Worm (Caenorhabditis elegans) whole organism, L1 larva: ENCODE data around the gene nhr-80.

ENCODE experiments used
- alr-1 ChIP-seq: fragments of 200-800 bp; sonication (Bioruptor generic); optimal IDR thresholded peaks from 2 replicates; lab custom pipeline; 2018; ENCODE audit warnings: borderline replicate concordance, mild to moderate bottlenecking, missing genetic modification characterization, missing compliant biosample characterization
- egl-27 ChIP-seq, 2 experiments: fragments of 150-350 bp in 1 of 2; sonication (generic microtip); optimal IDR thresholded peaks; 3 replicates each; lab custom pipeline; 2017 to 2018; ENCODE audit warnings: missing biosample characterization in 2 of 2, missing genetic modification characterization in 2 of 2, missing genetic modification reagents in 2 of 2
- elt-2 ChIP-seq: sonication (generic microtip); optimal IDR thresholded peaks from 2 replicates; lab custom pipeline; 2016; ENCODE audit warnings: missing genetic modification characterization, mild to moderate bottlenecking, inconsistent platforms, missing compliant biosample characterization, missing genetic modification reagents
- fkh-4 ChIP-seq: sonication (generic microtip); optimal IDR thresholded peaks from 2 replicates; lab custom pipeline; 2016; ENCODE audit warnings: missing compliant biosample characterization, missing genetic modification characterization, borderline replicate concordance
- irx-1 ChIP-seq: sonication (generic microtip); optimal IDR thresholded peaks from 2 replicates; lab custom pipeline; 2016; ENCODE audit warnings: missing genetic modification characterization, missing compliant biosample characterization
- jun-1 ChIP-seq: fragments of 150-350 bp; optimal IDR thresholded peaks from 2 replicates; lab custom pipeline; 2014; ENCODE audit warnings: missing biosample characterization, missing genetic modification reagents, missing genetic modification characterization
- lin-35 ChIP-seq, 2 experiments: fragments of 150-350 bp; optimal IDR thresholded peaks; 2 replicates each; lab custom pipeline; 2014; ENCODE audit warnings: missing biosample characterization in 2 of 2, missing genetic modification characterization in 2 of 2, missing genetic modification reagents in 2 of 2
- mep-1 ChIP-seq: fragments of 150-350 bp; optimal IDR thresholded peaks from 2 replicates; lab custom pipeline; 2014; ENCODE audit warnings: missing biosample characterization, missing genetic modification characterization
- nhr-71 ChIP-seq: sonication (generic microtip); optimal IDR thresholded peaks from 2 replicates; lab custom pipeline; 2016; ENCODE audit warnings: mild to moderate bottlenecking, missing genetic modification characterization, moderate library complexity, missing compliant biosample characterization
- nhr-76 ChIP-seq: sonication (generic microtip); optimal IDR thresholded peaks from 2 replicates; lab custom pipeline; 2017; ENCODE audit warnings: missing biosample characterization, missing genetic modification characterization
- pag-3 ChIP-seq: sonication (generic microtip); optimal IDR thresholded peaks from 2 replicates; lab custom pipeline; 2017; ENCODE audit warnings: missing genetic modification characterization, mild to moderate bottlenecking, missing compliant biosample characterization, antibody characterized with exemption, borderline replicate concordance; ENCODE audit not compliant: insufficient read depth
- pqm-1 ChIP-seq: sonication (generic microtip); optimal IDR thresholded peaks from 3 replicates; lab custom pipeline; 2017; ENCODE audit warnings: missing biosample characterization, missing genetic modification characterization
- unc-86 ChIP-seq: sonication (generic microtip); optimal IDR thresholded peaks from 2 replicates; lab custom pipeline; 2016; ENCODE audit warnings: missing genetic modification characterization, missing compliant biosample characterization

DNA sequence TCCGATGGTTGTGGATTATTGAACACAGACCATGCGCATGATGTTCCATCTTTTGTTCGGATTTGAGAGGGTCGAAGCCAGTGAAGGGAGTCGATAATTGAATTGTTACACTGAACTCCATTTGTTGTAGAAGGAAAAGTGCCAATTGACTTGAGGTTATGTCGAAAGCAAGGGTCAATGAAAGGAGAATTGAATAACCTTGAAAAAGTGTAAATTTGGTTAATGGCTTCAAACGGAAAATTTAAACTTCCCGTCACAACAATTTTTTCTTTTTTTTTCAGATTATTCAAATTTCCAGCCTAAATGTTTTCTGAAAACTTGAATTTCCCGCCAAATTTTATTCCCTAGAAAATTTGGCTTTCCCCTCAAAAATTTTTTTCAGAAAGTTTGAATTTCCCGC, 23.4 kb upstream of the nhr-80 start, which contains the start of gene clp-10:
- TF ChIP-seq egl-27 (tag; optimal IDR thresholded peaks at IDR 0.05; lab: Kevin White, UChicago) (no peak), nhr-76 (no peak), pag-3 (no peak), nhr-71 (no peak), lin-35 (GFP tag; optimal IDR thresholded peaks at IDR 0.05; lab: Kevin White, UChicago) (no peak), unc-86 (no peak), fkh-4 (tag; lab: Kevin White, UChicago) (no peak), irx-1 (tag; lab: Kevin White, UChicago) (no peak), jun-1 (tag; lab: Kevin White, UChicago) (no peak), elt-2 (tag; lab: Kevin White, UChicago) (no peak), mep-1 (tag; lab: Kevin White, UChicago) (no peak), pqm-1 (no peak), alr-1 (tag; lab: Kevin White, UChicago) (no peak)
